Worm (Caenorhabditis elegans) whole organism, late embryonic: ENCODE data around the gene ZK892.3.
"Not testable (repeated sequence)": the region's sequence is repeated elsewhere in the genome, so short reads cannot be mapped to it uniquely, and the experiment has no call there.

Experiments used
- dmd-4 ChIP-seq: sonication (generic microtip); optimal IDR thresholded peaks from 2 replicates; lab custom pipeline; 2016; ENCODE audit warnings: borderline replicate concordance, missing genetic modification characterization, missing compliant biosample characterization
- eyg-1 ChIP-seq: sonication (generic microtip); optimal IDR thresholded peaks from 2 replicates; lab custom pipeline; 2016; ENCODE audit warnings: missing genotype, missing genetic modification characterization, missing compliant biosample characterization
- hlh-13 ChIP-seq: fragments of 200-800 bp; sonication (Bioruptor generic); optimal IDR thresholded peaks from 2 replicates; lab custom pipeline; 2018; ENCODE audit warnings: mild to moderate bottlenecking, missing genetic modification characterization, missing compliant biosample characterization
- lim-6 ChIP-seq: sonication (generic microtip); optimal IDR thresholded peaks from 2 replicates; lab custom pipeline; 2016; ENCODE audit warnings: missing genetic modification characterization, missing compliant biosample characterization
- pag-3 ChIP-seq: sonication (generic microtip); optimal IDR thresholded peaks from 2 replicates; lab custom pipeline; 2016; ENCODE audit warnings: missing compliant biosample characterization, missing genetic modification characterization, borderline replicate concordance
- zip-5 ChIP-seq: sonication (generic microtip); optimal IDR thresholded peaks from 2 replicates; lab custom pipeline; 2016; ENCODE audit warnings: missing genetic modification characterization, missing compliant biosample characterization

DNA sequence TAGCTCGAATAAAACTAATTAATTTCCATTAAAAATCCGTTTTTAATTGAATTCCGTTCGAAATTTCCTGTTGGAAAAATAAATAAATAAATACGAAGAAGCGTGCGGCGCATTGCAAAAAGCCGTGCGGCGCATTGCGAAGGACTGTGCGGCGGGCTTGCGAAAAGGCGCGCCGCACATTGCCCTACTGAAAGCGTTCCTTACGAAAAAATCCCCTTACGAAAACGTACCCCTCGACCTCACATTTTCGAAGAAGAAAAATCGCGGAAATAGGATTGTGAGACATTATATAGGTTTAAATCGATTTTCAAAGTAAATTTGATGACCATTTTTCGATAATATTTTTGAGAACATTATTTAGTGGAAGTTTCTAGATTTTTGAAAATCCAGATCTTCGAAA lies 33.1 kb downstream of the ZK892.3 start:
- TF ChIP-seq hlh-13 (GFP tag; lab: Kevin White, UChicago); zip-5; pag-3 (tag; lab: Kevin White, UChicago); lim-6; dmd-4; eyg-1 (tag; lab: Kevin White, UChicago): not testable (repeated sequence)
